Worm (Caenorhabditis elegans) whole organism, young adult: ENCODE results near the gene fbxb-71.

Experiments used
- lsl-1 ChIP-seq: fragments of 200-800 bp; sonication (Bioruptor generic); optimal IDR thresholded peaks from 2 replicates; lab custom pipeline; 2018; ENCODE audit warnings: mild to moderate bottlenecking, missing genetic modification characterization, moderate library complexity, missing compliant biosample characterization
- snpc-1.3 ChIP-seq: sonication (generic microtip); optimal IDR thresholded peaks from 2 replicates; lab custom pipeline; 2017; ENCODE audit warnings: missing genetic modification characterization, mild to moderate bottlenecking, missing compliant biosample characterization, antibody characterized with exemption, moderate library complexity, missing genotype, missing genetic modification reagents; ENCODE audit not compliant: insufficient read depth
- snpc-4 ChIP-seq, 5 experiments: fragments of 150-350 bp in 1 of 5; sonication (generic microtip) in 4 of 5; optimal IDR thresholded peaks; 2 replicates each; lab custom pipeline; 2014 to 2018; ENCODE audit warnings: missing genetic modification characterization in 5 of 5, missing biosample characterization in 3 of 5, antibody characterized with exemption in 2 of 5, mild to moderate bottlenecking in 2 of 5, missing compliant biosample characterization in 2 of 5, missing genotype in 2 of 5, moderate library complexity in 2 of 5, missing genetic modification reagents in 1 of 5

ce11 chrX:3300582-3300981 is 37.9 kb downstream of the fbxb-71 start:
- no peak for TF ChIP-seq lsl-1 (GFP tag; lab: Kevin White, UChicago)
- no peak for TF ChIP-seq snpc-1.3 (tag; lab: Kevin White, UChicago)
- TF ChIP-seq snpc-4 (GFP tag; optimal IDR thresholded peaks at IDR 0.05; lab: Kevin White, UChicago): no peak
- TF ChIP-seq snpc-4 (tag; optimal IDR thresholded peaks at IDR 0.05; lab: Kevin White, UChicago): no peak
